Fruit fly (Drosophila melanogaster): ENCODE data around the gene CG11760.
A peak's percentile ranks its signal among the peaks of the same experiment; 100 is the strongest.

CG11760 gene

dm6 chr3R:8731597-8732263, 12.7 kb downstream of the CG11760 start, which contains the start of the genes M1BP and CG8202 (continued):
- TF ChIP-seq fd102C (GFP tag; optimal IDR thresholded peaks at IDR 0.05) (no peak), CG8281 (tag; optimal IDR thresholded peaks at IDR 0.05) (peak; percentile 82), CG31224 (GFP tag; IDR thresholded peaks at IDR 0.05) (peak; percentile 52), amos (GFP tag; IDR thresholded peaks at IDR 0.05; ENCODE audit: partially characterized antibody) (no peak), Aef1 (GFP tag; IDR thresholded peaks at IDR 0.05) (peak; percentile 83), CG2202 (tag; optimal IDR thresholded peaks at IDR 0.05) (peak; percentile 77), cato (GFP tag; optimal IDR thresholded peaks at IDR 0.05; ENCODE audit: borderline replicate concordance) (peak; percentile 81), CG30020 (tag; optimal IDR thresholded peaks at IDR 0.05) (peak; percentile 85), HLHmδ (GFP tag; optimal IDR thresholded peaks at IDR 0.05) (no peak), CG11456 (GFP tag; IDR thresholded peaks at IDR 0.05) (peak; percentile 83), sens (GFP tag) (peak; percentile 88), corto (GFP tag; optimal IDR thresholded peaks at IDR 0.05) (peak; percentile 34), zfh2 (GFP tag; optimal IDR thresholded peaks at IDR 0.05) (peak; percentile 53), Asciz (GFP tag; optimal IDR thresholded peaks at IDR 0.05) (peak; percentile 83), ATbp (GFP tag; optimal IDR thresholded peaks at IDR 0.05) (peak; percentile 67), yki (optimal IDR thresholded peaks at IDR 0.05) (peak; percentile 29), chif (GFP tag; optimal IDR thresholded peaks at IDR 0.05) (peak; percentile 8 to 67), CG16779 (GFP tag; IDR thresholded peaks at IDR 0.05) (no peak), lola (GFP tag; optimal IDR thresholded peaks at IDR 0.05) (peak in 1 of 3 experiments; percentile 96), Sox100B (GFP tag; optimal IDR thresholded peaks at IDR 0.05) (peak; percentile 97), zfh1 (GFP tag; IDR thresholded peaks at IDR 0.05) (peak; percentile 83; the same call in 2 of the 3 replicates), Ets65A (GFP tag) (peak; percentile 48), CG2712 (tag; optimal IDR thresholded peaks at IDR 0.05) (peak; percentile 95), lab (GFP tag; optimal IDR thresholded peaks at IDR 0.05) (no peak), Atf6 (GFP tag; IDR thresholded peaks at IDR 0.05) (peak; percentile 55), NK7.1 (GFP tag; optimal IDR thresholded peaks at IDR 0.05) (no peak), Myb (GFP tag; optimal IDR thresholded peaks at IDR 0.05) (peak; percentile 41), Stat92E (GFP tag; optimal IDR thresholded peaks at IDR 0.05) (no peak), CG1602 (GFP tag; optimal IDR thresholded peaks at IDR 0.05) (peak; percentile 88), CG15073 (GFP tag; optimal IDR thresholded peaks at IDR 0.05) (no peak), Dp (GFP tag; optimal IDR thresholded peaks at IDR 0.05) (peak; percentile 2), slbo (GFP tag; IDR thresholded peaks at IDR 0.05) (peak; percentile 85), CG16815 (GFP tag; optimal IDR thresholded peaks at IDR 0.05) (peak; percentile 86), Jarid2 (GFP tag; optimal IDR thresholded peaks at IDR 0.05) (no peak), vfl (GFP tag; optimal IDR thresholded peaks at IDR 0.05) (peak; percentile 0), CG8944 (GFP tag; optimal IDR thresholded peaks at IDR 0.05) (peak; percentile 39), oc (tag; optimal IDR thresholded peaks at IDR 0.05) (no peak), CkIIα-i1 (GFP tag; IDR thresholded peaks at IDR 0.05) (0 out of 2 replicates have a peak, but pooled peaks have one; percentile 7), CG13296 (GFP tag; optimal IDR thresholded peaks at IDR 0.05) (peak; percentile 94), wor (GFP tag; IDR thresholded peaks at IDR 0.05) (peak; percentile 56), CG17359 (tag; optimal IDR thresholded peaks at IDR 0.05) (peak; percentile 84), chn (GFP tag; optimal IDR thresholded peaks at IDR 0.05) (peak; percentile 58), cas (GFP tag; IDR thresholded peaks at IDR 0.05) (no peak), CG10147 (GFP tag; optimal IDR thresholded peaks at IDR 0.05) (peak; percentile 89), pb (GFP tag; optimal IDR thresholded peaks at IDR 0.05) (no peak), CG1529 (GFP tag; optimal IDR thresholded peaks at IDR 0.05) (peak; percentile 64), bowl (GFP tag; IDR thresholded peaks at IDR 0.05) (no peak), CG3847 (GFP tag; IDR thresholded peaks at IDR 0.05) (peak; percentile 79), knrl (GFP tag; IDR thresholded peaks at IDR 0.05; ENCODE audit: partially characterized antibody) (no peak), Gsc (GFP tag; IDR thresholded peaks at IDR 0.05) (no peak; the same call in 1 of the 2 replicates)
